Fruit fly (Drosophila melanogaster): ENCODE data around the gene Eig71Ea.

Eig71Ea gene

dm6 chr3L:15639978-15640377 lies 9.5 kb downstream of the Eig71Ea start:
- no peak for TF ChIP-seq noc (tag; optimal IDR thresholded peaks at IDR 0.05)

- TF ChIP-seq noc (tag; optimal IDR thresholded peaks at IDR 0.05), result no peak
These were observed 10.9 kb downstream of the Eig71Ea start for dm6 chr3L:15638524-15638923.

- no peak for TF ChIP-seq noc (tag; optimal IDR thresholded peaks at IDR 0.05)
These were observed 11.8 kb downstream of the Eig71Ea start for dm6 chr3L:15637618-15638017.

dm6 chr3L:15636978-15637377 lies 12.5 kb downstream of the Eig71Ea start:
- no peak for TF ChIP-seq noc (tag; optimal IDR thresholded peaks at IDR 0.05)

dm6 chr3L:15636359-15636758 lies 13.1 kb downstream of the Eig71Ea start:
- peak; percentile 52 for TF ChIP-seq noc (tag; optimal IDR thresholded peaks at IDR 0.05)

dm6 chr3L:15634368-15635075 lies 14.9 kb downstream of the Eig71Ea start:
- TF ChIP-seq noc (tag; optimal IDR thresholded peaks at IDR 0.05), result peak; percentile 13

dm6 chr3L:15632653-15633052 lies 16.8 kb downstream of the Eig71Ea start:
- TF ChIP-seq noc (tag; optimal IDR thresholded peaks at IDR 0.05), result no peak

dm6 chr3L:15631067-15631466 lies 18.4 kb downstream of the Eig71Ea start:
- no peak for TF ChIP-seq noc (tag; optimal IDR thresholded peaks at IDR 0.05)

- no peak for TF ChIP-seq noc (tag; optimal IDR thresholded peaks at IDR 0.05)
These were observed 22.2 kb downstream of the Eig71Ea start for dm6 chr3L:15627295-15627694.

- TF ChIP-seq noc (tag; optimal IDR thresholded peaks at IDR 0.05), result peak; percentile 93
These were observed 23.6 kb downstream of the Eig71Ea start for dm6 chr3L:15625676-15626414.

- TF ChIP-seq noc (tag; optimal IDR thresholded peaks at IDR 0.05), result no peak
These were observed 24.4 kb downstream of the Eig71Ea start for dm6 chr3L:15624944-15625610.

- no peak for TF ChIP-seq noc (tag; optimal IDR thresholded peaks at IDR 0.05)
These were observed 25.4 kb downstream of the Eig71Ea start for dm6 chr3L:15624097-15624496.

- TF ChIP-seq noc (tag; optimal IDR thresholded peaks at IDR 0.05), result peak; percentile 60
These were observed 29.7 kb downstream of the Eig71Ea start, which contains the start of gene Phs for dm6 chr3L:15619626-15620247. Gene Phs (plus strand): TSS chr3L:15619901.

dm6 chr3L:15616900-15617299 lies 32.6 kb downstream of the Eig71Ea start:
- no peak for TF ChIP-seq noc (tag; optimal IDR thresholded peaks at IDR 0.05)

- no peak for TF ChIP-seq noc (tag; optimal IDR thresholded peaks at IDR 0.05)
These were observed 33.0 kb downstream of the Eig71Ea start for dm6 chr3L:15616490-15616889.

dm6 chr3L:15612728-15613127 lies 36.7 kb downstream of the Eig71Ea start, which contains the start of gene CG13449:
Gene CG13449 (minus strand): TSS chr3L:15612828.
- TF ChIP-seq noc (tag; optimal IDR thresholded peaks at IDR 0.05), result no peak

Data from whole organism, larva.